Fruit fly (Drosophila melanogaster) whole organism: Measurements from ENCODE around the gene Pitslre.

ENCODE experiments used
- CG8478 ChIP-seq: fragments of >200 bp; optimal IDR thresholded peaks from 2 replicates; lab custom pipeline; 2018; ENCODE audit warnings: inconsistent platforms
- Dll ChIP-seq: fragments of >200 bp; optimal IDR thresholded peaks from 2 replicates; lab custom pipeline; 2017
- EcR ChIP-seq, 2 experiments: fragments of >200 bp; optimal IDR thresholded peaks; 2 replicates each; lab custom pipeline; 2017; ENCODE audit warnings: missing biosample characterization in 2 of 2, missing genetic modification characterization in 2 of 2, missing genetic modification reagents in 2 of 2
- pan ChIP-seq: fragments of >200 bp; optimal IDR thresholded peaks from 2 replicates; lab custom pipeline; 2017
- psq ChIP-seq: fragments of >200 bp; optimal IDR thresholded peaks from 2 replicates; lab custom pipeline; 2017
- usp ChIP-seq: fragments of >200 bp; optimal IDR thresholded peaks from 2 replicates; lab custom pipeline; 2017; ENCODE audit warnings: missing biosample characterization, missing genetic modification characterization, mixed read lengths

The Pitslre gene

DNA sequence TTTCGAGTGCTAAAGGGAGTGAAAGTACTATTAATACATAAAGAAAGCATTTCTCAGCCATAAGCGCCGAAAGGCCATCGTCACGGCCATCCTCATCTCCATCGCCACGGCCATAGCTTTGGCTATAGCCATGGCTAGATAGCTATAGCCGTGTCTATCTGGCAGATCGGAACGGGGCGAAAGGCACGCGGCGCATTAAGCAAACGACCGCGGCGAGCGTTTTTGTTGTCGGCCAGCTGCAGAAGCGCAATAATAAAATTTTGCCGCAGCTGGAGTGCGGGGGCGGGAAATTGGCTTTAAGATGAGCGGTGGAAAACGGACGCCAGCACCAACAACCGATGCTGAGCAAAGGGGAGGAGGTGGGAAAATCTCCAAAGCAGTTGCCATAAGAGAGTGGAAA is 20.9 kb upstream of the Pitslre start:
- TF ChIP-seq EcR (GFP tag; optimal IDR thresholded peaks at IDR 0.05; lab: Kevin White, UChicago): no peak
- TF ChIP-seq pan (lab: Kevin White, UChicago): no peak
- TF ChIP-seq psq (lab: Kevin White, UChicago): no peak
- no peak for TF ChIP-seq Dll
- no peak for TF ChIP-seq CG8478
- TF ChIP-seq usp (GFP tag; lab: Kevin White, UChicago): no peak

DNA sequence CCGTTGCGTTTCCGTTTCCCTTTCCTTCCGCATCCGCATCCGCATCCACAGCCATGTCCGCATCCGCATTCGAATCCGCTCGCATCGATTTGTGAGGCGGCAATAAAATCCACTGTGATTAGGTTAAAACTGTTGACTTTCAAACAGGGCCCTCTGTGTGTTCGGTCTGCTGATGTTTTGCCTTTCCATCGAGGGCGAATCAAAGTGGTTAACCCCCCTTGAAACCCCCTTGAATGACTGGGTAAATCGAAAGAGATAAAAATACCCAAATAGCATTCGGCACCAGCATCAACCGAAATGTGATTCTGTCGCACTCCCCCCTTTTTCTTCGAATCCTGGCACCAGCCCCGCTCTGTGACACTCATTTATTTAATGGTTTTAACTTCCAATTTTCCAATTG is 18.4 kb upstream of the Pitslre start:
- TF ChIP-seq EcR (GFP tag; optimal IDR thresholded peaks at IDR 0.05; lab: Kevin White, UChicago) (no peak), pan (lab: Kevin White, UChicago) (no peak), Dll (no peak), psq (lab: Kevin White, UChicago) (no peak), usp (GFP tag; lab: Kevin White, UChicago) (no peak), CG8478 (no peak)

DNA sequence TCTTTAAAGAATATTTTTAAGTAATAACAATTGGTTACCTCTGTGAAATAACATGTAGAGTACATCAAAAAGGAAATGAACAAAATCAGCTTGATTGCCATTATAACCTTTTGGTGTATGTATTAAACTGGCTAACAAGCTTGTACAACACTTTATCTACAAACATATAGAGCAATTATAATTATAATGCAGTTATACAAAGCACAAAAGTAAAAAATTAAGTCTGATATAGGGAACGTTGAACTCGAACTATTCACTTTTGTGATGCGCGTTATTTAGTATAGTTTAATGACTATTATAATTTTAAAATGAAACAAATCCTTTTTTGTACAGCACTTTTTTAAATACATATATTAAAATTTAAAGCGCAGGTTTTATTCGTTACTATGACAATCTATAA is 15.7 kb upstream of the Pitslre start, which contains the start of gene CG33912:
TSS of gene CG33912 (minus strand) at position 101 of the 400 bp plus-strand sequence.
- TF ChIP-seq Dll (no peak), EcR (GFP tag; optimal IDR thresholded peaks at IDR 0.05; lab: Kevin White, UChicago) (no peak), psq (lab: Kevin White, UChicago) (no peak), pan (lab: Kevin White, UChicago) (no peak)

dm6 chr3L:20758583-20758982 is 12.7 kb upstream of the Pitslre start, which contains the start of gene CG43251:
Gene CG43251 (plus strand): TSS chr3L:20758883.
- no peak for TF ChIP-seq EcR (GFP tag; optimal IDR thresholded peaks at IDR 0.05; lab: Kevin White, UChicago)
- no peak for TF ChIP-seq usp (GFP tag; lab: Kevin White, UChicago)
- TF ChIP-seq Dll: no peak
- no peak for TF ChIP-seq CG8478
- no peak for TF ChIP-seq psq (lab: Kevin White, UChicago)
- TF ChIP-seq pan (lab: Kevin White, UChicago): no peak

dm6 chr3L:20761482-20761881 is 9.8 kb upstream of the Pitslre start:
- no peak for TF ChIP-seq EcR (GFP tag; optimal IDR thresholded peaks at IDR 0.05; lab: Kevin White, UChicago)
- TF ChIP-seq pan (lab: Kevin White, UChicago): no peak
- no peak for TF ChIP-seq usp (GFP tag; lab: Kevin White, UChicago)
- no peak for TF ChIP-seq psq (lab: Kevin White, UChicago)

DNA sequence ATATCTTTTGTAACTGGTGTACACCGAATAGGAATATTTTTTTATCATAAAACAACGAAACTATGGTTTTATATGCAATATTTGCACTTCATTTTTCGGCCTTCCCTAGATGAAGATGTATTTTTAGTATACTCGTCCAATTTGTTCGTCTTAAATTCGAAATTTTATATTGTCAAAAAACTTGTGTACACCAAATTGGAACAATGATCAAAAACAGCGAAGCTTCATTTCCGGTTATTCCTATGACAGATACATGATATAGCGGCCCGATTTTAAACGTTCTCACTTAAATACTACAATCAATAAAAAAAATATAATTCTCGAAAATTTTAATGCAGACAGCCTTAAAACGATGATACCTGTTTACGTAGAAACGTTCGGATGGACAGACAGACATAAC is 4.1 kb upstream of the Pitslre start:
- no peak for TF ChIP-seq usp (GFP tag; lab: Kevin White, UChicago)
- no peak for TF ChIP-seq pan (lab: Kevin White, UChicago)
- no peak for TF ChIP-seq Dll
- no peak for TF ChIP-seq CG8478
- TF ChIP-seq EcR (GFP tag; optimal IDR thresholded peaks at IDR 0.05; lab: Kevin White, UChicago): no peak
- TF ChIP-seq psq (lab: Kevin White, UChicago): no peak

- TF ChIP-seq psq (lab: Kevin White, UChicago) (no peak), usp (GFP tag; lab: Kevin White, UChicago) (no peak), pan (lab: Kevin White, UChicago) (no peak), Dll (no peak), EcR (GFP tag; optimal IDR thresholded peaks at IDR 0.05; lab: Kevin White, UChicago) (no peak), CG8478 (no peak)
Observed at dm6 chr3L:20769350-20769749, 2.0 kb upstream of the Pitslre start, which contains the start of the genes CG4074 and CG4186. Gene CG4074 (minus strand): TSS chr3L:20769500. Gene CG4186 (plus strand): TSS chr3L:20769586.

DNA sequence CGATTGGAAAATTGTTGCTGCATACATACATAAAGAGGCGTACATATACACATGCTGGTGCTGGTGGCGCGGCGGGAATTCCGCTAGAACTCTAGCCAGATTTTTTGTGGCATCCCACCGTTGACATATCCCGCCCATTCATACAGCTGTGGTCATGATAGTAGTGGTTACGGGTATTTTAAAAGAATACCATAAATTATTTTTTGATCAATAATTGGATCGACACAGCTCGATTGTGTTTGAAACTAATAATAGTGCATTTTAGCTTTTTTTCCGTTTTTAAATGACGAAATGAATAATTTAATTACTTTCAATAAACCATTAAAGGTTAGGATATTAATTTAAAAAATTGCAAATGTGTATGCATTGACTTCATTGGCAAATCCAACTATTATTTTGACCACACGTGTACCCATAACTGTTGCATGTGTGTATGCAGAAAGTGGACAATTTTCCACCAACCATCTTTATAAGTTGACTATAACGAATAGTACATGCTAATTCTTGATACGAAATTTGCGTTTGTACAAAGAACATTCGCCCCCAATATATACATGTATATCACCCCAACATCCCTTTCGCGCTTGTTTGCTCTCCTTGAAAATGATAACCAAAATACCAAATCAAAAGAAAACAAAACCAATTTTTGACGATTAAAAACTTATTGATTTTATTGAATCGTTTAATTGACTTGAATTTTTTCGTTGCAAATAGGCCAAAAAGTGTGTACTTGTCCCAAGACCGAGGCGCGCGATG is 741 bp downstream of the Pitslre start:
- TF ChIP-seq Dll (no peak), CG8478 (no peak), usp (GFP tag; lab: Kevin White, UChicago) (no peak), EcR (GFP tag; optimal IDR thresholded peaks at IDR 0.05; lab: Kevin White, UChicago) (no peak), psq (lab: Kevin White, UChicago) (no peak), pan (lab: Kevin White, UChicago) (no peak)

DNA sequence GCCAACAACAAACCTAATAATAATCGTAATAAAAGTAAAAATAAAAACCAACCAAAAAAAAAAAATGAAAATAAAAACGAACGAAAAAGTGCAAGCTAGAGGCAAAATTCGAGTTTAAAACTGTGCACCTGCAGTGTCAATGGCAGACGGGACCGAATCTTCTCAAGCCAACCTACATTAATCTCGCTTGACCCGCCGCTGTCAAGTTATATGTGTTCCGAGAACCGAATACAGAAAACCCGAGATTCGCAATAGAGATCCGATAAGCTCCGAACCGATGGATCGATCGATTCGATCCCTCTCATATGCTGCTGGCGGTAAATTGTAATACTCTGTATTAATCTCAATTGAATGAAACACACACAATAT is 1.3 kb downstream of the Pitslre start:
- TF ChIP-seq EcR (GFP tag; optimal IDR thresholded peaks at IDR 0.05; lab: Kevin White, UChicago) (no peak), pan (lab: Kevin White, UChicago) (no peak), Dll (no peak), usp (GFP tag; lab: Kevin White, UChicago) (no peak), CG8478 (no peak), psq (lab: Kevin White, UChicago) (no peak)

dm6 chr3L:20777496-20777895 is 6.2 kb downstream of the Pitslre start:
- TF ChIP-seq EcR (GFP tag; optimal IDR thresholded peaks at IDR 0.05; lab: Kevin White, UChicago) (no peak), psq (lab: Kevin White, UChicago) (no peak), usp (GFP tag; lab: Kevin White, UChicago) (no peak), pan (lab: Kevin White, UChicago) (no peak), CG8478 (no peak), Dll (no peak)

dm6 chr3L:20778224-20779063 is 7.1 kb downstream of the Pitslre start, which contains the start of the genes Pex16 and Pex14:
Gene Pex16 (minus strand): TSS chr3L:20778264.
Gene Pex14 (plus strand): TSS chr3L:20778799.
- TF ChIP-seq EcR (GFP tag; optimal IDR thresholded peaks at IDR 0.05; lab: Kevin White, UChicago) (no peak), pan (lab: Kevin White, UChicago) (no peak), Dll (no peak)

DNA sequence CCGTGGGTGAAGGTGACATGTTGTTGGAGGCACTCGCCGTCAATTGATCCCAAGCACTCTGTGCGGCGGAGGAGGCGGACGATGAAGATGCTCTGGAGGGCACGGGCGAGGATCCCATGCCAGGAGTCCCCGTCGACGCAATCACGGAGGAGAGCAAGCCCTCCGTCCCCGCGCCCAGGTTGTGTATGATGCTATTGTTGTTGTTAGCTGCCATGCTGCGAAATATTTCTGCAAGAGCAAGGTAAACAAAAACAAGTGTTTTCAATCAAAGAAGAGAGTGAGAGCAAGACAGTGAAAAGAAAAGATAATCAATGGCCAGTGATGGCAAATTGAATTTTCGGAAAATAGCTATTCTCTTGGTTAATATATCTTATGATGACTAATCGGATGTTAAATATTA is 13.1 kb downstream of the Pitslre start:
- TF ChIP-seq Dll: peak; percentile 16
- no peak for TF ChIP-seq usp (GFP tag; lab: Kevin White, UChicago)
